Worm (Caenorhabditis elegans) whole organism, L4/young adult: ENCODE results near the gene srx-131.

Experiments
- W03F9.2 ChIP-seq: fragments of 150-350 bp; optimal IDR thresholded peaks from 2 replicates; lab custom pipeline; 2014; ENCODE audit warnings: missing biosample characterization, missing genetic modification characterization
- dao-5 ChIP-seq: sonication (generic microtip); optimal IDR thresholded peaks from 2 replicates; lab custom pipeline; 2016; ENCODE audit warnings: missing genotype, missing genetic modification characterization, moderate library complexity, missing compliant biosample characterization
- him-1 ChIP-seq: sonication (generic microtip); optimal IDR thresholded peaks from 2 replicates; lab custom pipeline; 2016; ENCODE audit warnings: missing genotype, missing genetic modification reagents, missing genetic modification characterization, missing compliant biosample characterization

DNA sequence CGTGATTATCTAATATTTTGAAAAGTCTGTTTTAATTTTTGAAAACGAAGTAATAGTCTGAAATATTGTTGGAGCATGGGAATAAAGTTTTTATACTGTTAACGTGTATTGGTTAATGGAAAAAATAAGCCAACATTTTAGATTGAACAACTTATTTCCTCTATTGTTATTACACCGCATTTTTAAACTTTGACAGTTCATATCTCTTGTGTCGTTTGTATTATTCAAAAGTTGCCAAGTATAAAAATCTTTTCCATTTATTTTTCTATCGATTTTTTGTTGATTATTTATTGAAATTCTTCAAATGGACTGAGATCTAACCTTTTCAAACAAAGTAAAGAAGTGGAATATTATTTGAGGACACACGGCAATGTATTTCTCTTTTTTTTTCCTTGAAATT is 14.4 kb upstream of the srx-131 start, which contains the start of gene str-165:
- TF ChIP-seq dao-5 (no peak), W03F9.2 (tag; lab: Kevin White, UChicago) (no peak), him-1 (tag; lab: Kevin White, UChicago) (no peak)
